Worm (Caenorhabditis elegans): ENCODE results near the gene ZK1073.1.

ZK1073.1 gene

ce11 chrX:16094370-16094769 is 34.3 kb downstream of the ZK1073.1 start, which contains the start of gene C30F2.5:
Gene C30F2.5, plus strand, starts transcription at chrX:16094670.
- TF ChIP-seq sup-37 (GFP tag; optimal IDR thresholded peaks at IDR 0.05) (no peak), dpl-1 (GFP tag; optimal IDR thresholded peaks at IDR 0.05) (no peak), rnt-1 (tag; optimal IDR thresholded peaks at IDR 0.05) (no peak), xbp-1 (tag; optimal IDR thresholded peaks at IDR 0.05) (no peak), unc-62 (GFP tag; optimal IDR thresholded peaks at IDR 0.05) (no peak), nhr-90 (tag; optimal IDR thresholded peaks at IDR 0.05; ENCODE audit: poor library complexity) (no peak), hpl-2 (GFP tag; optimal IDR thresholded peaks at IDR 0.05) (no peak), mdl-1 (tag; optimal IDR thresholded peaks at IDR 0.05) (no peak), C16A3.4 (tag; optimal IDR thresholded peaks at IDR 0.05) (no peak), lin-14 (GFP tag; optimal IDR thresholded peaks at IDR 0.05) (no peak), mab-9 (GFP tag; IDR thresholded peaks at IDR 0.05) (no peak), nhr-11 (tag; optimal IDR thresholded peaks at IDR 0.05) (no peak), nhr-84 (tag; optimal IDR thresholded peaks at IDR 0.05) (no peak), pqm-1 (tag; optimal IDR thresholded peaks at IDR 0.05) (no peak)

ce11 chrX:16091166-16091565 is 37.5 kb downstream of the ZK1073.1 start:
- TF ChIP-seq aha-1 (tag; optimal IDR thresholded peaks at IDR 0.05) (no peak), egl-13 (tag; optimal IDR thresholded peaks at IDR 0.05) (no peak), nhr-19 (GFP tag; conservative IDR thresholded peaks at IDR 0.05) (no peak), rnt-1 (tag; optimal IDR thresholded peaks at IDR 0.05) (peak; percentile 17), unc-86 (tag; optimal IDR thresholded peaks at IDR 0.05) (no peak), snpc-4 (tag; optimal IDR thresholded peaks at IDR 0.05) (peak; percentile 93), nhr-77 (tag; optimal IDR thresholded peaks at IDR 0.05) (no peak), aly-2 (tag; optimal IDR thresholded peaks at IDR 0.05) (no peak)

ce11 chrX:16087842-16088241 is 40.8 kb downstream of the ZK1073.1 start:
- TF ChIP-seq lin-14 (GFP tag; optimal IDR thresholded peaks at IDR 0.05) (no peak), elt-2 (tag; optimal IDR thresholded peaks at IDR 0.05) (peak; percentile 4)

- TF ChIP-seq nhr-77 (tag; optimal IDR thresholded peaks at IDR 0.05): peak; percentile 25
- no peak for TF ChIP-seq lin-14 (GFP tag; optimal IDR thresholded peaks at IDR 0.05)
- TF ChIP-seq efl-1 (optimal IDR thresholded peaks at IDR 0.05): no peak
- TF ChIP-seq efl-1 (GFP tag; optimal IDR thresholded peaks at IDR 0.05 in 1 of 2): peak in 1 of 2 experiments; percentile 47
Measured at ce11 chrX:16085094-16085493, 43.6 kb downstream of the ZK1073.1 start, which contains the start of gene C30F2.2. Gene C30F2.2, minus strand, starts transcription at chrX:16085215.

ce11 chrX:16082024-16082423 is 46.6 kb downstream of the ZK1073.1 start, which contains the start of gene idpp-14:
Gene idpp-14, plus strand, starts transcription at chrX:16082347.
- TF ChIP-seq nhr-77 (tag; optimal IDR thresholded peaks at IDR 0.05) (peak; percentile 12), snpc-4 (tag; optimal IDR thresholded peaks at IDR 0.05) (no peak), ceh-88 (GFP tag; IDR thresholded peaks at IDR 0.05) (no peak), egl-13 (tag; optimal IDR thresholded peaks at IDR 0.05) (no peak), tlp-1 (tag; optimal IDR thresholded peaks at IDR 0.05) (no peak), pax-3 (tag; optimal IDR thresholded peaks at IDR 0.05) (no peak), hpl-2 (GFP tag; optimal IDR thresholded peaks at IDR 0.05) (no peak)

- no peak for TF ChIP-seq unc-30 (tag; optimal IDR thresholded peaks at IDR 0.05)
- no peak for TF ChIP-seq efl-1 (optimal IDR thresholded peaks at IDR 0.05)
- peak in 1 of 2 experiments; percentile 0 for TF ChIP-seq efl-1 (GFP tag; optimal IDR thresholded peaks at IDR 0.05 in 1 of 2)
Measured at ce11 chrX:16078695-16079094, 50.0 kb downstream of the ZK1073.1 start.

- TF ChIP-seq aha-1 (tag; optimal IDR thresholded peaks at IDR 0.05): no peak
- TF ChIP-seq efl-1 (optimal IDR thresholded peaks at IDR 0.05): no peak
- peak in 1 of 2 experiments; percentile 65 for TF ChIP-seq efl-1 (GFP tag; optimal IDR thresholded peaks at IDR 0.05 in 1 of 2)
Measured at ce11 chrX:16076470-16076869, 52.2 kb downstream of the ZK1073.1 start, which contains the start of gene C30F2.4. Gene C30F2.4, minus strand, starts transcription at chrX:16076570.

All from whole organism, L1 larva.